Fruit fly (Drosophila melanogaster): ENCODE measurements around the gene CG3699.

The CG3699 gene

dm6 chrX:948285-948556 is 921 bp upstream of the CG3699 start (continued):
- TF ChIP-seq CG31365 (tag; optimal IDR thresholded peaks at IDR 0.05) (no peak), Atf-2 (GFP tag; optimal IDR thresholded peaks at IDR 0.05) (no peak), CG2202 (tag; optimal IDR thresholded peaks at IDR 0.05) (no peak), Myb (GFP tag; optimal IDR thresholded peaks at IDR 0.05) (no peak), CG11696 (GFP tag; IDR thresholded peaks at IDR 0.05) (no peak), CG6791 (GFP tag; IDR thresholded peaks at IDR 0.05; ENCODE audit: partially characterized antibody) (no peak), CG2712 (tag; optimal IDR thresholded peaks at IDR 0.05) (no peak), CG6689 (GFP tag; IDR thresholded peaks at IDR 0.05) (no peak), Abd-B (GFP tag; optimal IDR thresholded peaks at IDR 0.05) (no peak), hb (GFP tag; IDR thresholded peaks at IDR 0.05; ENCODE audit: partially characterized antibody) (no peak), peb (GFP tag; IDR thresholded peaks at IDR 0.05) (no peak), psq (GFP tag; optimal IDR thresholded peaks at IDR 0.05) (no peak), gem (tag; optimal IDR thresholded peaks at IDR 0.05) (peak; percentile 20), HLHmδ (GFP tag; optimal IDR thresholded peaks at IDR 0.05) (no peak), CG5180 (GFP tag; optimal IDR thresholded peaks at IDR 0.05) (no peak), Sox100B (GFP tag; optimal IDR thresholded peaks at IDR 0.05) (no peak), gcm2 (GFP tag; optimal IDR thresholded peaks at IDR 0.05) (no peak), Optix (GFP tag; IDR thresholded peaks at IDR 0.05) (no peak), CG7963 (GFP tag; IDR thresholded peaks at IDR 0.05; ENCODE audit: partially characterized antibody) (no peak), Aef1 (GFP tag; IDR thresholded peaks at IDR 0.05) (peak; percentile 50; the same call in 1 of the 3 replicates), gce (GFP tag; IDR thresholded peaks at IDR 0.05) (no peak), Hr51 (GFP tag; optimal IDR thresholded peaks at IDR 0.05) (no peak), ftz-f1 (GFP tag; optimal IDR thresholded peaks at IDR 0.05) (no peak), gro (GFP tag; optimal IDR thresholded peaks at IDR 0.05) (peak; percentile 2), CG7271 (tag; optimal IDR thresholded peaks at IDR 0.05) (no peak), tx (GFP tag; optimal IDR thresholded peaks at IDR 0.05) (no peak), CG14014 (GFP tag; IDR thresholded peaks at IDR 0.05) (no peak; the same call in 1 of the 2 replicates), Hr3 (GFP tag; optimal IDR thresholded peaks at IDR 0.05) (no peak), HmgZ (tag; optimal IDR thresholded peaks at IDR 0.05) (peak; percentile 6), CG8924 (tag; optimal IDR thresholded peaks at IDR 0.05) (no peak), CHES-1-like (GFP tag; optimal IDR thresholded peaks at IDR 0.05) (no peak), pho (GFP tag; optimal IDR thresholded peaks at IDR 0.05) (no peak), gfzf (GFP tag; optimal IDR thresholded peaks at IDR 0.05) (no peak), CG2120 (GFP tag; optimal IDR thresholded peaks at IDR 0.05) (peak; percentile 59), Trl (optimal IDR thresholded peaks at IDR 0.05) (no peak), Trl (GFP tag; optimal IDR thresholded peaks at IDR 0.05) (no peak), CG8290 (GFP tag; optimal IDR thresholded peaks at IDR 0.05) (no peak), CG8290 (tag; optimal IDR thresholded peaks at IDR 0.05) (peak in 1 of 2 experiments; percentile 74), Doc2 (GFP tag; IDR thresholded peaks at IDR 0.05) (no peak), grau (tag; optimal IDR thresholded peaks at IDR 0.05) (peak; percentile 79), ERR (GFP tag; optimal IDR thresholded peaks at IDR 0.05) (no peak), Chrac-16 (GFP tag; optimal IDR thresholded peaks at IDR 0.05) (no peak), CkIIα-i1 (GFP tag; IDR thresholded peaks at IDR 0.05) (no peak), Kr (GFP tag; optimal IDR thresholded peaks at IDR 0.05) (no peak), salm (tag; optimal IDR thresholded peaks at IDR 0.05) (no peak), CG16813 (GFP tag; IDR thresholded peaks at IDR 0.05; ENCODE audit: partially characterized antibody) (no peak), row (GFP tag; IDR thresholded peaks at IDR 0.05) (peak; percentile 73), CG43689 (GFP tag; IDR thresholded peaks at IDR 0.05) (no peak)

Measured in whole organism, embryonic.